Worm (Caenorhabditis elegans): ENCODE data around the gene ttr-50.

Gene ttr-50

ce11 chrIV:11601721-11602405 lies 39.0 kb downstream of the ttr-50 start (continued):
- TF ChIP-seq dmd-9 (GFP tag; IDR thresholded peaks at IDR 0.05) (no peak), egl-43 (GFP tag; IDR thresholded peaks at IDR 0.05) (0 out of 2 replicates have a peak, but pooled peaks have one; percentile 22), ceh-44 (GFP tag; IDR thresholded peaks at IDR 0.05) (peak; percentile 52; the same call in 1 of the 2 replicates), snpc-4 (tag; optimal IDR thresholded peaks at IDR 0.05) (no peak), daf-12 (tag; optimal IDR thresholded peaks at IDR 0.05) (no peak), lir-3 (tag; optimal IDR thresholded peaks at IDR 0.05) (no peak), mep-1 (tag; optimal IDR thresholded peaks at IDR 0.05) (peak; percentile 70), unc-39 (tag; optimal IDR thresholded peaks at IDR 0.05) (no peak), gei-8 (GFP tag; optimal IDR thresholded peaks at IDR 0.05) (no peak), nhr-237 (tag; optimal IDR thresholded peaks at IDR 0.05) (no peak), mxl-3 (GFP tag; optimal IDR thresholded peaks at IDR 0.05) (no peak), T26A8.4 (GFP tag; IDR thresholded peaks at IDR 0.05) (peak; percentile 58), mdt-29 (GFP tag; IDR thresholded peaks at IDR 0.05) (no peak), hif-1 (tag; optimal IDR thresholded peaks at IDR 0.05) (peak in 1 of 2 experiments; percentile 42), mxl-2 (GFP tag; conservative IDR thresholded peaks at IDR 0.05) (no peak), saeg-2 (GFP tag; IDR thresholded peaks at IDR 0.05) (no peak), vab-7 (GFP tag; IDR thresholded peaks at IDR 0.05) (no peak), nhr-10 (tag; optimal IDR thresholded peaks at IDR 0.05) (no peak), F10B5.3 (tag; optimal IDR thresholded peaks at IDR 0.05) (no peak), spr-3 (GFP tag; optimal IDR thresholded peaks at IDR 0.05) (no peak), mes-2 (tag; optimal IDR thresholded peaks at IDR 0.05; ENCODE audit: poor library complexity, severe bottlenecking) (peak; percentile 86), dmd-6 (GFP tag; IDR thresholded peaks at IDR 0.05) (no peak; the same call in 1 of the 2 replicates), lin-13 (GFP tag; optimal IDR thresholded peaks at IDR 0.05) (peak; percentile 67), tag-97 (GFP tag; IDR thresholded peaks at IDR 0.05) (no peak), nhr-41 (GFP tag; IDR thresholded peaks at IDR 0.05) (no peak), ceh-82 (tag; optimal IDR thresholded peaks at IDR 0.05) (no peak)

- TF ChIP-seq lin-39 (tag; optimal IDR thresholded peaks at IDR 0.05) (no peak), unc-62 (GFP tag; optimal IDR thresholded peaks at IDR 0.05 in 1 of 2) (peak in 1 of 2 experiments; percentile 98), unc-62 (tag; optimal IDR thresholded peaks at IDR 0.05) (no peak)
Measured at ce11 chrIV:11599717-11600116, 41.1 kb downstream of the ttr-50 start.

ce11 chrIV:11597079-11597478 lies 43.7 kb downstream of the ttr-50 start:
- TF ChIP-seq lir-3 (tag; optimal IDR thresholded peaks at IDR 0.05): no peak
- TF ChIP-seq spr-3 (GFP tag; optimal IDR thresholded peaks at IDR 0.05): no peak
- no peak for TF ChIP-seq mep-1 (tag; optimal IDR thresholded peaks at IDR 0.05)
- TF ChIP-seq saeg-2 (GFP tag; IDR thresholded peaks at IDR 0.05): no peak
- TF ChIP-seq aha-1 (tag): peak; percentile 92
- no peak for TF ChIP-seq dve-1 (tag; optimal IDR thresholded peaks at IDR 0.05; ENCODE audit: insufficient read depth)

DNA sequence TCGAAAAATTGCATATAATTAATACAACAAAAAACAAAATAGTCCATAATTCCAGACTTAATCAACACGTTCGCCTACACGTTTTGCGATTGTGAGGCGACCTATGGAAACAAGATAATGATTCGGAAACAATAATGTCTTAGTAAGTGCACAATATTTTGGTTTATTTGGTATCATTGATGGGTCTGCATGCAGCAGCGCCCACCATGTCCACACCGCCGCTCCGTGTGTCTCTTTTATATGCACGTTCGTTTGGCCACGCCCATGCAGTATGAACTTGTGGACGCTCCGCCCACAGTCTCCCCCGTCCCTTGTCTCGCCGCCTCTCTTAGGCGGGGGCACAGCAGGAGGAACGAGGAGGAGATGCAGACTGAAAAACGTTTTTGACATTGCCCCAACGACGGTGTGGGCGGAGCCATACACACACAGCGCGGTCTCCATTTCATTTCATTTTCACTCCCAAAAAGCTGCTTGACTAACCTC lies 46.6 kb downstream of the ttr-50 start, which contains the start of gene mig-38:
Gene mig-38 (plus strand): TSS at position 54 of the 483 bp plus-strand sequence.
- peak; percentile 48 for TF ChIP-seq nhr-77 (tag; optimal IDR thresholded peaks at IDR 0.05)
- TF ChIP-seq daf-16 (GFP tag; optimal IDR thresholded peaks at IDR 0.05): peak; percentile 1 to 18
- TF ChIP-seq daf-16 (tag; optimal IDR thresholded peaks at IDR 0.05): peak; percentile 55
- TF ChIP-seq vab-7 (GFP tag; IDR thresholded peaks at IDR 0.05): no peak
- TF ChIP-seq nhr-111 (GFP tag; optimal IDR thresholded peaks at IDR 0.05): peak; percentile 7
- 0 out of 2 replicates have a peak, but pooled peaks have one; percentile 63 for TF ChIP-seq Y105C5A.15 (GFP tag; IDR thresholded peaks at IDR 0.05)
- TF ChIP-seq nhr-48 (tag; optimal IDR thresholded peaks at IDR 0.05): peak; percentile 65
- peak; percentile 47 for TF ChIP-seq hlh-30 (tag; optimal IDR thresholded peaks at IDR 0.05; ENCODE audit: insufficient read depth)
- no peak for TF ChIP-seq egl-27 (tag; optimal IDR thresholded peaks at IDR 0.05)
- TF ChIP-seq dmd-9 (GFP tag; IDR thresholded peaks at IDR 0.05): 0 out of 2 replicates have a peak, but pooled peaks have one; percentile 10
- TF ChIP-seq hmg-1.1 (GFP tag; IDR thresholded peaks at IDR 0.05): peak; percentile 67
- no peak for TF ChIP-seq skn-1 (tag; optimal IDR thresholded peaks at IDR 0.05)
- peak; percentile 39 for TF ChIP-seq dmd-6 (GFP tag; IDR thresholded peaks at IDR 0.05)
- TF ChIP-seq nhr-76 (tag; optimal IDR thresholded peaks at IDR 0.05): no peak
- TF ChIP-seq arid-1 (GFP tag; conservative IDR thresholded peaks at IDR 0.05): peak; percentile 45
- no peak for TF ChIP-seq ceh-32 (tag; optimal IDR thresholded peaks at IDR 0.05; ENCODE audit: poor library complexity)
- TF ChIP-seq zfp-3 (GFP tag; conservative IDR thresholded peaks at IDR 0.05): 0 out of 2 replicates have a peak, but pooled peaks have one; percentile 36
- TF ChIP-seq lin-38 (GFP tag; IDR thresholded peaks at IDR 0.05): peak; percentile 7; the same call in 1 of the 2 replicates

Data from whole organism, L4 larva.